Worm (Caenorhabditis elegans) whole organism, midembryonic: ENCODE measurements around the gene srxa-16.

ENCODE experiments used
- T22C8.4 ChIP-seq: fragments of 200-800 bp; sonication (Bioruptor generic); IDR thresholded peaks from 2 replicates; pipeline ENCODE4 v1.3.6; 2022; ENCODE audit warnings: missing genetic modification characterization, missing compliant biosample characterization
- cog-1 ChIP-seq: sonication (generic microtip); optimal IDR thresholded peaks from 2 replicates; lab custom pipeline; 2016; ENCODE audit warnings: missing genetic modification characterization, missing compliant biosample characterization
- flt-1 ChIP-seq: fragments of 200-800 bp; sonication (Bioruptor generic); IDR thresholded peaks from 2 replicates; pipeline ENCODE4 v1.3.6; 2022; ENCODE audit warnings: missing genetic modification characterization, missing compliant biosample characterization
- klf-2 ChIP-seq: fragments of 200-800 bp; sonication (Bioruptor generic); conservative IDR thresholded peaks from 2 replicates; pipeline ENCODE4 v1.3.6; 2022; ENCODE audit warnings: missing genetic modification reagents, missing genetic modification characterization, missing compliant biosample characterization
- med-1 ChIP-seq: sonication (generic microtip); optimal IDR thresholded peaks from 2 replicates; lab custom pipeline; 2017; ENCODE audit warnings: missing genetic modification characterization, mild to moderate bottlenecking, missing compliant biosample characterization, antibody characterized with exemption, missing genetic modification reagents; ENCODE audit not compliant: insufficient read depth
- ref-1 ChIP-seq: fragments of 200-800 bp; sonication (Bioruptor generic); conservative IDR thresholded peaks from 2 replicates; pipeline ENCODE4 v1.3.6; 2022; ENCODE audit warnings: missing genetic modification reagents, missing genetic modification characterization, missing compliant biosample characterization
- tab-1 ChIP-seq: fragments of 200-800 bp; sonication (Bioruptor generic); IDR thresholded peaks from 2 replicates; pipeline ENCODE4 v1.3.6; 2022; ENCODE audit warnings: missing genetic modification characterization, missing compliant biosample characterization
- ztf-23 ChIP-seq: fragments of 200-800 bp; sonication (Bioruptor generic); IDR thresholded peaks from 2 replicates; pipeline ENCODE4 v1.3.6; 2022; ENCODE audit warnings: missing genetic modification reagents, missing genetic modification characterization, missing compliant biosample characterization
- ztf-29 ChIP-seq: fragments of 200-800 bp; sonication (Bioruptor generic); IDR thresholded peaks from 2 replicates; pipeline ENCODE4 v1.3.6; 2022; ENCODE audit warnings: missing genetic modification reagents, missing genetic modification characterization, missing compliant biosample characterization

srxa-16 gene

ce11 chrV:16145009-16145408, 30.9 kb upstream of the srxa-16 start:
- no peak for TF ChIP-seq ztf-29 (GFP tag; lab: Robert Waterston, UW)
- TF ChIP-seq ref-1 (GFP tag; lab: Robert Waterston, UW), result no peak
- no peak for TF ChIP-seq T22C8.4 (GFP tag; lab: Robert Waterston, UW)
- no peak for TF ChIP-seq ztf-23
- no peak for TF ChIP-seq cog-1 (tag; lab: Kevin White, UChicago)
- TF ChIP-seq med-1 (GFP tag; lab: Kevin White, UChicago), result no peak
- TF ChIP-seq klf-2 (GFP tag; lab: Robert Waterston, UW), result no peak
- no peak for TF ChIP-seq tab-1 (GFP tag; lab: Robert Waterston, UW)
- TF ChIP-seq flt-1 (GFP tag; lab: Robert Waterston, UW), result no peak

ce11 chrV:16143066-16143581, 29.0 kb upstream of the srxa-16 start, which contains the start of gene fbxa-88:
fbxa-88 (minus strand) TSS chrV:16143116.
- TF ChIP-seq flt-1 (GFP tag; lab: Robert Waterston, UW) (no peak), T22C8.4 (GFP tag; lab: Robert Waterston, UW) (no peak), klf-2 (GFP tag; lab: Robert Waterston, UW) (no peak), cog-1 (tag; lab: Kevin White, UChicago) (no peak), med-1 (GFP tag; lab: Kevin White, UChicago) (no peak), ztf-29 (GFP tag; lab: Robert Waterston, UW) (no peak), ztf-23 (no peak), ref-1 (GFP tag; lab: Robert Waterston, UW) (no peak), tab-1 (GFP tag; lab: Robert Waterston, UW) (no peak)

ce11 chrV:16142371-16142770, 28.2 kb upstream of the srxa-16 start, which contains the start of gene fbxa-18:
fbxa-18 (plus strand) TSS chrV:16142671.
- TF ChIP-seq klf-2 (GFP tag; lab: Robert Waterston, UW) (no peak), med-1 (GFP tag; lab: Kevin White, UChicago) (no peak), T22C8.4 (GFP tag; lab: Robert Waterston, UW) (no peak), flt-1 (GFP tag; lab: Robert Waterston, UW) (no peak), ztf-23 (no peak), ref-1 (GFP tag; lab: Robert Waterston, UW) (no peak), cog-1 (tag; lab: Kevin White, UChicago) (no peak), ztf-29 (GFP tag; lab: Robert Waterston, UW) (no peak), tab-1 (GFP tag; lab: Robert Waterston, UW) (no peak)

- TF ChIP-seq ref-1 (GFP tag; lab: Robert Waterston, UW) (no peak), ztf-29 (GFP tag; lab: Robert Waterston, UW) (no peak), med-1 (GFP tag; lab: Kevin White, UChicago) (no peak), tab-1 (GFP tag; lab: Robert Waterston, UW) (no peak), klf-2 (GFP tag; lab: Robert Waterston, UW) (no peak), flt-1 (GFP tag; lab: Robert Waterston, UW) (no peak), ztf-23 (no peak), cog-1 (tag; lab: Kevin White, UChicago) (no peak), T22C8.4 (GFP tag; lab: Robert Waterston, UW) (no peak)
Measured at ce11 chrV:16141071-16141470, 26.9 kb upstream of the srxa-16 start, which contains the start of gene clc-32. clc-32 (minus strand) TSS chrV:16141171.

- TF ChIP-seq flt-1 (GFP tag; lab: Robert Waterston, UW), result no peak
- TF ChIP-seq ref-1 (GFP tag; lab: Robert Waterston, UW), result no peak
- TF ChIP-seq ztf-23, result no peak
- TF ChIP-seq med-1 (GFP tag; lab: Kevin White, UChicago), result no peak
- TF ChIP-seq T22C8.4 (GFP tag; lab: Robert Waterston, UW), result no peak
- no peak for TF ChIP-seq klf-2 (GFP tag; lab: Robert Waterston, UW)
- no peak for TF ChIP-seq ztf-29 (GFP tag; lab: Robert Waterston, UW)
- no peak for TF ChIP-seq cog-1 (tag; lab: Kevin White, UChicago)
- no peak for TF ChIP-seq tab-1 (GFP tag; lab: Robert Waterston, UW)
Measured at ce11 chrV:16139529-16139928, 25.4 kb upstream of the srxa-16 start, which contains the start of gene clc-11. clc-11 (minus strand) TSS chrV:16139629.

ce11 chrV:16137043-16137442, 22.9 kb upstream of the srxa-16 start, which contains the start of gene F44G3.7:
F44G3.7 (minus strand) TSS chrV:16137143.
- no peak for TF ChIP-seq cog-1 (tag; lab: Kevin White, UChicago)

- TF ChIP-seq flt-1 (GFP tag; lab: Robert Waterston, UW) (no peak), ztf-29 (GFP tag; lab: Robert Waterston, UW) (no peak), ref-1 (GFP tag; lab: Robert Waterston, UW) (no peak), tab-1 (GFP tag; lab: Robert Waterston, UW) (no peak), cog-1 (tag; lab: Kevin White, UChicago) (no peak), klf-2 (GFP tag; lab: Robert Waterston, UW) (no peak)
Measured at ce11 chrV:16132705-16133104, 18.6 kb upstream of the srxa-16 start, which contains the start of gene fbxa-144. fbxa-144 (minus strand) TSS chrV:16132805.

ce11 chrV:16132215-16132614, 18.1 kb upstream of the srxa-16 start:
- no peak for TF ChIP-seq tab-1 (GFP tag; lab: Robert Waterston, UW)
- TF ChIP-seq ztf-29 (GFP tag; lab: Robert Waterston, UW), result no peak
- no peak for TF ChIP-seq ztf-23

ce11 chrV:16131249-16131648, 17.1 kb upstream of the srxa-16 start, which contains the start of gene fbxa-142:
fbxa-142 (minus strand) TSS chrV:16131349.
- TF ChIP-seq ztf-29 (GFP tag; lab: Robert Waterston, UW), result no peak
- no peak for TF ChIP-seq ztf-23
- TF ChIP-seq T22C8.4 (GFP tag; lab: Robert Waterston, UW), result no peak
- TF ChIP-seq ref-1 (GFP tag; lab: Robert Waterston, UW), result no peak
- TF ChIP-seq flt-1 (GFP tag; lab: Robert Waterston, UW), result no peak
- TF ChIP-seq med-1 (GFP tag; lab: Kevin White, UChicago), result no peak
- TF ChIP-seq cog-1 (tag; lab: Kevin White, UChicago), result no peak
- no peak for TF ChIP-seq klf-2 (GFP tag; lab: Robert Waterston, UW)
- TF ChIP-seq tab-1 (GFP tag; lab: Robert Waterston, UW), result no peak
